Fruit fly (Drosophila melanogaster) whole organism, embryonic: Measurements from ENCODE around the gene CG16956.
A peak's percentile ranks its signal among the peaks of the same experiment; 100 is the strongest.

Source experiments
- ATbp ChIP-seq: fragments of 200-800 bp; sonication (Bioruptor generic); optimal IDR thresholded peaks from 2 replicates; lab custom pipeline; 2017; ENCODE audit warnings: missing biosample characterization, mild to moderate bottlenecking, missing genetic modification characterization, missing genetic modification reagents
- BtbVII ChIP-seq: fragments of 200-800 bp; sonication (Bioruptor generic); optimal IDR thresholded peaks from 3 replicates; lab custom pipeline; 2017; ENCODE audit warnings: missing biosample characterization, mild to moderate bottlenecking, missing genetic modification characterization
- CG10321 ChIP-seq: fragments of 200-800 bp; sonication (Bioruptor generic); IDR thresholded peaks from 2 replicates; pipeline ENCODE4 v1.3.6; 2022; ENCODE audit warnings: missing biosample characterization, missing genetic modification characterization
- CG11560 ChIP-seq: fragments of 200-800 bp; sonication (Bioruptor generic); IDR thresholded peaks from 3 replicates; pipeline ENCODE4 v1.3.6; 2022; ENCODE audit warnings: missing biosample characterization, missing genetic modification characterization
- CG17359 ChIP-seq: fragments of 200-800 bp; sonication (Bioruptor generic); optimal IDR thresholded peaks from 3 replicates; lab custom pipeline; 2018; ENCODE audit warnings: missing biosample characterization, mild to moderate bottlenecking, missing genetic modification characterization, moderate library complexity
- CG2120 ChIP-seq: fragments of 200-800 bp; sonication (Bioruptor generic); optimal IDR thresholded peaks from 3 replicates; lab custom pipeline; 2016; ENCODE audit warnings: missing biosample characterization, missing genetic modification characterization
- CG30431 ChIP-seq: fragments of 200-800 bp; sonication (Bioruptor generic); optimal IDR thresholded peaks from 2 replicates; lab custom pipeline; 2017; ENCODE audit warnings: missing biosample characterization, missing genetic modification characterization
- CG31224 ChIP-seq: fragments of 200-800 bp; sonication (Bioruptor generic); IDR thresholded peaks from 2 replicates; pipeline ENCODE4 v1.3.6; 2022; ENCODE audit warnings: missing biosample characterization, missing genetic modification characterization
- CG3163 ChIP-seq: fragments of 200-800 bp; sonication (Bioruptor generic); optimal IDR thresholded peaks from 3 replicates; lab custom pipeline; 2016; ENCODE audit warnings: missing biosample characterization, missing genetic modification characterization
- CG32767 ChIP-seq: fragments of 200-800 bp; sonication (Bioruptor generic); IDR thresholded peaks from 2 replicates; pipeline ENCODE4 v1.3.6; 2022; ENCODE audit warnings: missing biosample characterization, missing genetic modification characterization
- CG4617 ChIP-seq: fragments of 200-800 bp; sonication (Bioruptor generic); optimal IDR thresholded peaks from 3 replicates; lab custom pipeline; 2016; ENCODE audit warnings: missing biosample characterization, missing genetic modification characterization, borderline replicate concordance
- CG6813 ChIP-seq: fragments of 200-800 bp; sonication (Bioruptor generic); optimal IDR thresholded peaks from 2 replicates; lab custom pipeline; 2017; ENCODE audit warnings: missing biosample characterization, missing genetic modification characterization, mild to moderate bottlenecking, moderate library complexity, missing genetic modification reagents
- CG7745 ChIP-seq: fragments of 200-800 bp; sonication (Bioruptor generic); optimal IDR thresholded peaks from 2 replicates; lab custom pipeline; 2018; ENCODE audit warnings: missing biosample characterization, mild to moderate bottlenecking, missing genetic modification characterization, moderate library complexity
- CG8281 ChIP-seq: fragments of 200-800 bp; sonication (Bioruptor generic); optimal IDR thresholded peaks from 2 replicates; lab custom pipeline; 2018; ENCODE audit warnings: missing biosample characterization, mild to moderate bottlenecking, missing genetic modification characterization, moderate library complexity
- CrebB ChIP-seq: fragments of 200-800 bp; sonication (Bioruptor generic); optimal IDR thresholded peaks from 3 replicates; lab custom pipeline; 2018; ENCODE audit warnings: missing biosample characterization, mild to moderate bottlenecking, missing genetic modification characterization
- Doc2 ChIP-seq: fragments of 200-800 bp; sonication (Bioruptor generic); IDR thresholded peaks from 2 replicates; pipeline ENCODE4 v1.3.6; 2022; ENCODE audit warnings: missing biosample characterization, missing genetic modification characterization
- Drgx ChIP-seq: fragments of 200-800 bp; sonication (Bioruptor generic); IDR thresholded peaks from 2 replicates; pipeline ENCODE4 v1.3.6; 2022; ENCODE audit warnings: missing biosample characterization, missing genetic modification characterization
- E2f1 ChIP-seq: fragments of 200-800 bp; sonication (Bioruptor generic); IDR thresholded peaks from 2 replicates; pipeline ENCODE4 v1.3.6; 2022; ENCODE audit warnings: missing biosample characterization, missing genetic modification characterization
- Fer3 ChIP-seq: fragments of 200-800 bp; sonication (Bioruptor generic); optimal IDR thresholded peaks from 2 replicates; lab custom pipeline; 2018; ENCODE audit warnings: missing biosample characterization, mild to moderate bottlenecking, missing genetic modification characterization, moderate library complexity
- HLH4C ChIP-seq: fragments of 200-800 bp; sonication (Bioruptor generic); IDR thresholded peaks from 3 replicates; pipeline ENCODE4 v1.3.6; 2022; ENCODE audit warnings: missing biosample characterization, missing genetic modification characterization; ENCODE audit not compliant: partially characterized antibody
- Hand ChIP-seq: fragments of 200-800 bp; sonication (Bioruptor generic); optimal IDR thresholded peaks from 2 replicates; lab custom pipeline; 2017; ENCODE audit warnings: mild to moderate bottlenecking, missing biosample characterization, missing genetic modification reagents, missing genetic modification characterization
- HmgD ChIP-seq: fragments of 200-800 bp; sonication (Bioruptor generic); optimal IDR thresholded peaks from 3 replicates; lab custom pipeline; 2016; ENCODE audit warnings: missing biosample characterization, missing genetic modification characterization
- Lpt ChIP-seq: fragments of >200 bp; optimal IDR thresholded peaks from 2 replicates; lab custom pipeline; 2018; ENCODE audit warnings: missing biosample characterization, missing genetic modification characterization
- Mad ChIP-seq: fragments of 200-800 bp; sonication (Bioruptor generic); optimal IDR thresholded peaks from 2 replicates; lab custom pipeline; 2016; ENCODE audit warnings: missing biosample characterization, missing genetic modification characterization
- Opbp ChIP-seq: fragments of 200-800 bp; sonication (Bioruptor generic); IDR thresholded peaks from 3 replicates; pipeline ENCODE4 v1.3.6; 2022; ENCODE audit warnings: missing biosample characterization, missing genetic modification characterization; ENCODE audit not compliant: partially characterized antibody
- TFAM ChIP-seq: fragments of 200-800 bp; sonication (Bioruptor generic); optimal IDR thresholded peaks from 2 replicates; lab custom pipeline; 2017; ENCODE audit warnings: missing biosample characterization, missing genetic modification characterization, inconsistent platforms
- Usf ChIP-seq: fragments of 200-800 bp; sonication (Bioruptor generic); optimal IDR thresholded peaks from 2 replicates; lab custom pipeline; 2017; ENCODE audit warnings: missing genotype, missing biosample characterization, missing genetic modification characterization
- ash1 ChIP-seq: fragments of 200-800 bp; sonication (Bioruptor generic); optimal IDR thresholded peaks from 2 replicates; lab custom pipeline; 2018; ENCODE audit warnings: missing biosample characterization, mild to moderate bottlenecking, missing genetic modification characterization
- ci ChIP-seq: fragments of 200-800 bp; sonication (Bioruptor generic); IDR thresholded peaks from 3 replicates; pipeline ENCODE4 v1.3.6; 2022; ENCODE audit warnings: missing biosample characterization, missing genetic modification characterization
- crp ChIP-seq, 2 experiments: fragments of 200-800 bp; sonication (Bioruptor generic); optimal IDR thresholded peaks; 2 replicates in 1 of 2; 3 replicates in 1 of 2; lab custom pipeline; 2017; ENCODE audit warnings: missing biosample characterization in 2 of 2, missing genetic modification characterization in 2 of 2, mild to moderate bottlenecking in 1 of 2, moderate library complexity in 1 of 2
- dpn ChIP-seq, 2 experiments: fragments of 200-800 bp; sonication (Bioruptor generic); optimal IDR thresholded peaks; 3 replicates each; lab custom pipeline; 2016; ENCODE audit warnings: missing biosample characterization in 2 of 2, missing genetic modification characterization in 2 of 2
- en ChIP-seq: fragments of 200-800 bp; sonication (Bioruptor generic); optimal IDR thresholded peaks from 2 replicates; lab custom pipeline; 2016; ENCODE audit warnings: missing biosample characterization, missing genetic modification characterization
- exex ChIP-seq: fragments of 200-800 bp; sonication (Bioruptor generic); optimal IDR thresholded peaks from 4 replicates; lab custom pipeline; 2018; ENCODE audit warnings: missing biosample characterization, mild to moderate bottlenecking, missing genetic modification characterization, moderate library complexity
- grau ChIP-seq: fragments of 200-800 bp; optimal IDR thresholded peaks from 3 replicates; lab custom pipeline; 2019; ENCODE audit warnings: missing biosample characterization, mild to moderate bottlenecking, missing genetic modification characterization, moderate library complexity
- grn ChIP-seq: fragments of 200-800 bp; sonication (Bioruptor generic); optimal IDR thresholded peaks from 3 replicates; lab custom pipeline; 2017; ENCODE audit warnings: missing biosample characterization, missing genetic modification characterization
- gsb-n ChIP-seq: fragments of 200-800 bp; sonication (Bioruptor generic); optimal IDR thresholded peaks from 3 replicates; lab custom pipeline; 2018; ENCODE audit warnings: missing biosample characterization, mild to moderate bottlenecking, missing genetic modification characterization
- hb ChIP-seq: fragments of 200-800 bp; sonication (Bioruptor generic); IDR thresholded peaks from 3 replicates; pipeline ENCODE4 v1.3.6; 2022; ENCODE audit warnings: missing biosample characterization, missing genetic modification characterization; ENCODE audit not compliant: partially characterized antibody
- inv ChIP-seq: fragments of 200-800 bp; sonication (Bioruptor generic); IDR thresholded peaks from 2 replicates; pipeline ENCODE4 v1.3.6; 2022; ENCODE audit warnings: missing biosample characterization, missing genetic modification characterization; ENCODE audit not compliant: partially characterized antibody
- jigr1 ChIP-seq: fragments of 200-800 bp; sonication (Bioruptor generic); IDR thresholded peaks from 3 replicates; pipeline ENCODE4 v1.3.6; 2022; ENCODE audit warnings: missing biosample characterization, missing genetic modification characterization
- kni ChIP-seq: fragments of 200-800 bp; sonication (Bioruptor generic); optimal IDR thresholded peaks from 3 replicates; lab custom pipeline; 2017; ENCODE audit warnings: mild to moderate bottlenecking, missing biosample characterization, missing genetic modification reagents, missing genetic modification characterization
- lmd ChIP-seq: fragments of 200-800 bp; sonication (Bioruptor generic); IDR thresholded peaks from 2 replicates; pipeline ENCODE4 v1.3.6; 2022; ENCODE audit warnings: missing biosample characterization, missing genetic modification characterization
- maf-S ChIP-seq: fragments of 200-800 bp; sonication (Bioruptor generic); optimal IDR thresholded peaks from 2 replicates; lab custom pipeline; 2016; ENCODE audit warnings: missing biosample characterization, missing genetic modification characterization
- onecut ChIP-seq: fragments of 200-800 bp; sonication (Bioruptor generic); IDR thresholded peaks from 2 replicates; pipeline ENCODE4 v1.3.6; 2022; ENCODE audit warnings: missing biosample characterization, missing genetic modification characterization
- prd ChIP-seq, 3 experiments: fragments of >200 bp in 2 of 3; fragments of 200-800 bp in 1 of 3; sonication (Bioruptor generic) in 1 of 3; optimal IDR thresholded peaks in 2 of 3; IDR thresholded peaks in 1 of 3; 2 replicates in 2 of 3; 3 replicates in 1 of 3; pipeline versions ENCODE4 v1.3.6 to Lab custom; 2017 to 2022; ENCODE audit warnings: missing biosample characterization in 1 of 3, missing genetic modification characterization in 1 of 3
- psq ChIP-seq: fragments of 200-800 bp; sonication (Bioruptor generic); optimal IDR thresholded peaks from 2 replicates; lab custom pipeline; 2017; ENCODE audit warnings: missing biosample characterization, missing genetic modification characterization
- slp2 ChIP-seq: fragments of 200-800 bp; sonication (Bioruptor generic); optimal IDR thresholded peaks from 2 replicates; lab custom pipeline; 2016; ENCODE audit warnings: missing biosample characterization, missing genetic modification characterization
- vnd ChIP-seq: fragments of 200-800 bp; sonication (Bioruptor generic); IDR thresholded peaks from 3 replicates; pipeline ENCODE4 v1.3.6; 2022; ENCODE audit warnings: missing biosample characterization, missing genetic modification characterization; ENCODE audit not compliant: partially characterized antibody
- zen ChIP-seq: fragments of 200-800 bp; sonication (Bioruptor generic); optimal IDR thresholded peaks from 3 replicates; lab custom pipeline; 2018; ENCODE audit warnings: missing biosample characterization, mild to moderate bottlenecking, missing genetic modification characterization, moderate library complexity

CG16956 gene

DNA sequence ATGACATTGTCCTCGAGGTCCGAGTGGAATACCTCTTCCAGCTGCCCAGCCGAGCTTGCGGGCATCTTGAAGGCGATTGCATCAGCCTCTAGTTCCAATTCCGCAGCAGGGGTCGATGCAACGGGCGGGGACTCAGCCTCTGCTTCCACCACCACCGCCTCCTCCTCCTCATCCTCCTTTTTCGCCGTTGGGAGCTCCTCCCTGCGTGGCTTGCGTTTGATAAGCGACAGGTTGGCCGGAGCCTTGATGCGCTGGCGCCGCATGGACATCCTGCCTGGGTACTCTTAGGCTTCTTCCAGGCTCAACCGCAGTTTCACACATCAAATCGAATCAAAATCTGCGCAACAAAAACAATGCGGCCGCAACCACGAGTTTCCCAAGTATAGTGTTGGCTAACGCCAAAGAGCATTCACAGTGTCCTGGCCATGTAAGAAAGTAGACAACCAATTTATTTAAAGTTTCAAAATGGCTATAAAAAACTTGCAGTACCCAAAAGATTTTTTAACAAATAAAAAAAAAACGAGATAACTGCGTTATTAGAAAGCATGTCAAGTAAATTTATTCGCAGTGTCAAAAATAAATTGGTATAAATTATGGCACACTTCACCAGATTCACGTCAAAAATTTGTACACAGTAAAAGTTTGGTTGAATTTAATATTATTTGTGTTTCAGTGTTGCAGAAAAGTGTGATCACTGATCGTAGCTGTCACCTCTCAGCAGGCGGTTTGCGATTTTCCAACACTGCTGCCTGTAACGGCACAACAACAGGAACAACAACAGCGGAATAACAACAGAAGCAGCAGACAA lies 40.7 kb downstream of the CG16956 start, which contains the start of the genes Bdp1 and CG6565 (continued):
- peak; percentile 92 for TF ChIP-seq Drgx (GFP tag; lab: Robert Waterston, UW)
- peak; percentile 95 for TF ChIP-seq CG17359
- peak; percentile 88 for TF ChIP-seq CrebB
- peak; percentile 85 for TF ChIP-seq CG6813 (GFP tag; lab: Kevin White, UChicago)
- TF ChIP-seq CG32767 (GFP tag; lab: Robert Waterston, UW) = peak; percentile 88
- TF ChIP-seq CG7745 (tag; lab: Kevin White, UChicago) = no peak
- TF ChIP-seq Lpt = no peak
- peak; percentile 91 for TF ChIP-seq CG11560 (tag; lab: Robert Waterston, UW)
- peak; percentile 99 for TF ChIP-seq slp2 (GFP tag; lab: Kevin White, UChicago)
- no peak for TF ChIP-seq ash1
- TF ChIP-seq prd (optimal IDR thresholded peaks at IDR 0.05; lab: Kevin White, UChicago) = no peak
- peak; percentile 98 for TF ChIP-seq prd (GFP tag; IDR thresholded peaks at IDR 0.05; lab: Robert Waterston, UW)
- TF ChIP-seq kni = peak; percentile 89
- peak; percentile 86 for TF ChIP-seq CG8281 (tag; lab: Kevin White, UChicago)
- TF ChIP-seq BtbVII (GFP tag; lab: Kevin White, UChicago) = peak; percentile 93
- TF ChIP-seq psq (GFP tag; lab: Kevin White, UChicago) = peak; percentile 93
- TF ChIP-seq Hand (GFP tag; lab: Kevin White, UChicago) = peak; percentile 80
- TF ChIP-seq Mad (GFP tag; lab: Kevin White, UChicago) = peak; percentile 97
- peak; percentile 98 for TF ChIP-seq CG4617 (GFP tag; lab: Kevin White, UChicago)
- TF ChIP-seq onecut (GFP tag; lab: Robert Waterston, UW) = peak; percentile 78
- peak; percentile 98 for TF ChIP-seq lmd (GFP tag; lab: Robert Waterston, UW)
- TF ChIP-seq vnd (GFP tag; lab: Robert Waterston, UW) = no peak
- TF ChIP-seq CG10321 (GFP tag; lab: Robert Waterston, UW) = peak; percentile 58; the same call in 1 of the 2 replicates
- peak; percentile 8 to 76 for TF ChIP-seq crp (GFP tag; optimal IDR thresholded peaks at IDR 0.05; lab: Kevin White, UChicago)
- peak; percentile 91 for TF ChIP-seq Doc2 (GFP tag; lab: Robert Waterston, UW)
- TF ChIP-seq maf-S (GFP tag; lab: Kevin White, UChicago) = peak; percentile 98
- TF ChIP-seq Usf (GFP tag; lab: Kevin White, UChicago) = peak; percentile 97
- TF ChIP-seq jigr1 = peak; percentile 96
- TF ChIP-seq CG31224 (GFP tag; lab: Robert Waterston, UW) = peak; percentile 90
- TF ChIP-seq gsb-n (tag; lab: Kevin White, UChicago) = peak; percentile 96
- peak; percentile 95 for TF ChIP-seq grau (tag; lab: Kevin White, UChicago)
- 0 out of 2 replicates have a peak, but pooled peaks have one; percentile 42 for TF ChIP-seq inv
- TF ChIP-seq Fer3 (tag; lab: Kevin White, UChicago) = peak; percentile 94
- peak; percentile 94 for TF ChIP-seq en (GFP tag; lab: Kevin White, UChicago)
- no peak for TF ChIP-seq hb (GFP tag; lab: Robert Waterston, UW)
- peak; percentile 97 for TF ChIP-seq HmgD (GFP tag; lab: Kevin White, UChicago)
- peak; percentile 98 for TF ChIP-seq CG30431
- TF ChIP-seq ci = peak; percentile 86
- peak; percentile 94 for TF ChIP-seq E2f1 (GFP tag; lab: Robert Waterston, UW)
- peak; percentile 81 for TF ChIP-seq exex (tag; lab: Kevin White, UChicago)
- no peak for TF ChIP-seq HLH4C (GFP tag; lab: Robert Waterston, UW)
- TF ChIP-seq TFAM (GFP tag; lab: Kevin White, UChicago) = peak; percentile 75
- TF ChIP-seq grn (GFP tag; lab: Kevin White, UChicago) = no peak
- peak; percentile 96 for TF ChIP-seq zen (tag; lab: Kevin White, UChicago)
- peak; percentile 91 for TF ChIP-seq ATbp
- TF ChIP-seq dpn (GFP tag; optimal IDR thresholded peaks at IDR 0.05; lab: Kevin White, UChicago) = peak; percentile 98 to 99
- peak; percentile 99 for TF ChIP-seq CG2120 (GFP tag; lab: Kevin White, UChicago)
- TF ChIP-seq Opbp = no peak
- TF ChIP-seq CG3163 (GFP tag; lab: Kevin White, UChicago) = peak; percentile 91
